Worm (Caenorhabditis elegans) whole organism, L2 larva: ENCODE results near the gene epg-7.

Experiments used
- C34F6.9 ChIP-seq: fragments of 150-350 bp; optimal IDR thresholded peaks from 2 replicates; lab custom pipeline; 2014; ENCODE audit warnings: missing biosample characterization, missing genetic modification characterization
- F13H6.1 ChIP-seq: sonication (generic microtip); optimal IDR thresholded peaks from 2 replicates; lab custom pipeline; 2016; ENCODE audit warnings: missing genetic modification characterization, missing compliant biosample characterization
- Y55F3AM.14 ChIP-seq: fragments of 200-800 bp; sonication (Bioruptor generic); optimal IDR thresholded peaks from 2 replicates; lab custom pipeline; 2018; ENCODE audit warnings: mild to moderate bottlenecking, missing genetic modification characterization, missing compliant biosample characterization
- blmp-1 ChIP-seq: sonication (generic microtip); optimal IDR thresholded peaks from 2 replicates; lab custom pipeline; 2017; ENCODE audit warnings: missing genetic modification characterization, mild to moderate bottlenecking, missing compliant biosample characterization, antibody characterized with exemption, moderate library complexity; ENCODE audit not compliant: insufficient read depth
- crh-2 ChIP-seq: sonication (generic microtip); optimal IDR thresholded peaks from 2 replicates; lab custom pipeline; 2017; ENCODE audit warnings: missing biosample characterization, missing genetic modification characterization
- dmd-4 ChIP-seq: sonication (generic microtip); optimal IDR thresholded peaks from 2 replicates; lab custom pipeline; 2017; ENCODE audit warnings: missing biosample characterization, missing genetic modification characterization
- egl-27 ChIP-seq: sonication (generic microtip); optimal IDR thresholded peaks from 3 replicates; lab custom pipeline; 2017; ENCODE audit warnings: missing biosample characterization, missing genetic modification reagents, missing genetic modification characterization
- elt-1 ChIP-seq: fragments of 150-350 bp; optimal IDR thresholded peaks from 2 replicates; lab custom pipeline; 2014; ENCODE audit warnings: missing biosample characterization, missing genetic modification characterization
- fos-1 ChIP-seq: fragments of 150-350 bp; optimal IDR thresholded peaks from 2 replicates; lab custom pipeline; 2014; ENCODE audit warnings: missing biosample characterization, missing genetic modification characterization
- gmeb-1 ChIP-seq: fragments of 150-350 bp; optimal IDR thresholded peaks from 2 replicates; lab custom pipeline; 2014; ENCODE audit warnings: missing biosample characterization, missing genetic modification characterization
- lin-11 ChIP-seq: fragments of 150-350 bp; sonication (generic microtip); optimal IDR thresholded peaks from 2 replicates; lab custom pipeline; 2014; ENCODE audit warnings: missing biosample characterization, missing genetic modification characterization, inconsistent platforms, mixed read lengths
- lin-39 ChIP-seq: fragments of 150-350 bp; optimal IDR thresholded peaks from 2 replicates; lab custom pipeline; 2014; ENCODE audit warnings: missing biosample characterization, missing genetic modification reagents, missing genetic modification characterization
- lsy-2 ChIP-seq, 2 experiments: fragments of 150-350 bp in 1 of 2; sonication (generic microtip) in 1 of 2; optimal IDR thresholded peaks; 2 replicates each; lab custom pipeline; 2014 to 2017; ENCODE audit warnings: missing biosample characterization in 2 of 2, missing genetic modification characterization in 2 of 2
- mbf-1 ChIP-seq: sonication (generic microtip); optimal IDR thresholded peaks from 2 replicates; lab custom pipeline; 2017; ENCODE audit warnings: missing biosample characterization, missing genetic modification characterization
- mdl-1 ChIP-seq, 2 experiments: fragments of 150-350 bp in 1 of 2; sonication (generic microtip) in 1 of 2; optimal IDR thresholded peaks; 2 replicates each; lab custom pipeline; 2017; ENCODE audit warnings: missing biosample characterization in 2 of 2, missing genetic modification characterization in 2 of 2
- nhr-10 ChIP-seq: sonication (generic microtip); optimal IDR thresholded peaks from 2 replicates; lab custom pipeline; 2017; ENCODE audit warnings: missing biosample characterization, missing genetic modification characterization
- nhr-129 ChIP-seq: fragments of 150-350 bp; optimal IDR thresholded peaks from 2 replicates; lab custom pipeline; 2014; ENCODE audit warnings: missing biosample characterization, missing genetic modification characterization
- nhr-21 ChIP-seq: fragments of 150-350 bp; optimal IDR thresholded peaks from 2 replicates; lab custom pipeline; 2014; ENCODE audit warnings: missing biosample characterization, missing genetic modification characterization
- nhr-23 ChIP-seq: fragments of 150-350 bp; optimal IDR thresholded peaks from 2 replicates; lab custom pipeline; 2014; ENCODE audit warnings: missing biosample characterization, missing genetic modification reagents, missing genetic modification characterization
- nhr-237 ChIP-seq: fragments of 150-350 bp; optimal IDR thresholded peaks from 2 replicates; lab custom pipeline; 2014; ENCODE audit warnings: missing biosample characterization, missing genetic modification characterization
- nhr-25 ChIP-seq: fragments of 150-350 bp; sonication (generic microtip); optimal IDR thresholded peaks from 3 replicates; lab custom pipeline; 2014; ENCODE audit warnings: missing biosample characterization, missing genetic modification characterization
- nhr-6 ChIP-seq: fragments of 150-350 bp; optimal IDR thresholded peaks from 2 replicates; lab custom pipeline; 2014; ENCODE audit warnings: missing biosample characterization, missing genetic modification characterization
- peb-1 ChIP-seq: fragments of 150-350 bp; optimal IDR thresholded peaks from 2 replicates; lab custom pipeline; 2014; ENCODE audit warnings: missing biosample characterization, missing genetic modification characterization
- sem-4 ChIP-seq: fragments of 150-350 bp; optimal IDR thresholded peaks from 2 replicates; lab custom pipeline; 2014; ENCODE audit warnings: missing biosample characterization, missing genetic modification reagents, missing genetic modification characterization
- skn-1 ChIP-seq: sonication (generic microtip); optimal IDR thresholded peaks from 2 replicates; lab custom pipeline; 2017; ENCODE audit warnings: missing biosample characterization, missing genetic modification characterization
- sma-3 ChIP-seq: sonication (generic microtip); optimal IDR thresholded peaks from 2 replicates; lab custom pipeline; 2016; ENCODE audit warnings: missing genetic modification reagents, missing genetic modification characterization, missing compliant biosample characterization
- sma-9 ChIP-seq, 2 experiments: fragments of 150-350 bp in 1 of 2; sonication (generic microtip) in 1 of 2; optimal IDR thresholded peaks; 2 replicates each; lab custom pipeline; 2014 to 2016; ENCODE audit warnings: missing genetic modification characterization in 2 of 2, mild to moderate bottlenecking in 1 of 2, missing biosample characterization in 1 of 2, missing compliant biosample characterization in 1 of 2, missing genetic modification reagents in 1 of 2, moderate library complexity in 1 of 2
- snpc-4 ChIP-seq: fragments of 150-350 bp; optimal IDR thresholded peaks from 2 replicates; lab custom pipeline; 2014; ENCODE audit warnings: missing biosample characterization, missing genetic modification characterization
- unc-39 ChIP-seq: fragments of 150-350 bp; optimal IDR thresholded peaks from 2 replicates; lab custom pipeline; 2014; ENCODE audit warnings: missing biosample characterization, missing genetic modification characterization
- unc-55 ChIP-seq: fragments of 150-350 bp; sonication (generic microtip); optimal IDR thresholded peaks from 3 replicates; lab custom pipeline; 2014; ENCODE audit warnings: missing biosample characterization, missing genetic modification reagents, missing genetic modification characterization
- zag-1 ChIP-seq: fragments of 150-350 bp; optimal IDR thresholded peaks from 2 replicates; lab custom pipeline; 2014; ENCODE audit warnings: missing biosample characterization, missing genetic modification characterization
- ztf-1 ChIP-seq: fragments of 200-800 bp; sonication (Bioruptor generic); conservative IDR thresholded peaks from 2 replicates; pipeline ENCODE4 v1.3.6; 2022; ENCODE audit warnings: missing genetic modification characterization, missing compliant biosample characterization
- ztf-4 ChIP-seq: fragments of 150-350 bp; optimal IDR thresholded peaks from 2 replicates; lab custom pipeline; 2014; ENCODE audit warnings: missing biosample characterization, missing genetic modification characterization

Gene epg-7

ce11 chrX:7330685-7331196 is 3.8 kb upstream of the epg-7 start, which contains the start of gene ttr-30:
Gene ttr-30, plus strand, starts transcription at chrX:7330949.
- TF ChIP-seq C34F6.9 (tag; lab: Kevin White, UChicago) = no peak
- TF ChIP-seq ztf-4 (tag; lab: Kevin White, UChicago) = no peak
- no peak for TF ChIP-seq mbf-1 (tag; lab: Kevin White, UChicago)
- TF ChIP-seq blmp-1 = peak; percentile 80
- peak; percentile 67 for TF ChIP-seq nhr-25 (tag; lab: Kevin White, UChicago)
- TF ChIP-seq nhr-129 (tag; lab: Kevin White, UChicago) = no peak
- TF ChIP-seq lin-39 (tag; lab: Kevin White, UChicago) = no peak
- no peak for TF ChIP-seq unc-39
- TF ChIP-seq sma-3 (GFP tag; lab: Kevin White, UChicago) = peak; percentile 64
- TF ChIP-seq ztf-1 (GFP tag; lab: Robert Waterston, UW) = no peak
- TF ChIP-seq lin-11 = no peak
- no peak for TF ChIP-seq elt-1 (tag; lab: Kevin White, UChicago)

ce11 chrX:7340394-7340793 is 5.9 kb downstream of the epg-7 start:
- TF ChIP-seq lin-11 = peak; percentile 22
- peak in 1 of 2 experiments; percentile 5 for TF ChIP-seq lsy-2 (tag; optimal IDR thresholded peaks at IDR 0.05; lab: Kevin White, UChicago)
- peak; percentile 6 for TF ChIP-seq nhr-25 (tag; lab: Kevin White, UChicago)
- peak; percentile 0 for TF ChIP-seq nhr-129 (tag; lab: Kevin White, UChicago)
- peak; percentile 10 for TF ChIP-seq blmp-1
- TF ChIP-seq nhr-10 = no peak
- TF ChIP-seq unc-55 (GFP tag; lab: Kevin White, UChicago) = peak; percentile 31
- TF ChIP-seq lin-39 (tag; lab: Kevin White, UChicago) = no peak
- TF ChIP-seq, all 48 proteins: peak for 6

DNA sequence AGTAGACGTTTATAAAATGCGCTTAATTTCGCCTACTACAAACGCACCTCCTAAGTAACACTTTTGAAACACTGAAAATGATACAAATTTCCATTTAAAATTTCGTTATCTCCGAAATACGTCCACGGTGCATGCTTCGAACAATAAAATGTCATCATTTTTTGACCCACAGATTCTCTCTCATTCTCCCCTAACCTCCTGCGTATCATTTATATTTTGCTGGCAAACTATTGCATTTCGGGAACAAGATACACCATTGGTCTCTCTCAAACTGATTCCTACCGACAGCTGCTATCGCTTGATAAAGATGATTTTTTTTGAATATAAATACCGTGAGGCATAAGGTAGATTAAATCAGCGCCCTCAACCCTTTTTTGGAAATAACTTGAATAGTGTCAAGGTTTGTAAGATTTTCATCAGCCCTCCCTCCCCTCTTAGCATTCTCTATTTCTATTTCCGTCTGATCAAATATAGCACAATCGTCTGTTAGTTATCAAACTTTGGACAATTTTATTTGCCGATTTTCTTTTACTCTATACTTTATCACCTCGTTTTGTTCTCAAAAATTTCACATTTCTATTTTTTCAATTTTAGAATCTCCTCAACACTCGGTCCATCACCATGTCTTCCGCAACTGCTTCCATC is 6.5 kb downstream of the epg-7 start, which contains the start of gene C07D8.6:
TSS of gene C07D8.6 (plus strand) at position 595 of the 645 bp plus-strand sequence.
- TF ChIP-seq sem-4 (tag; lab: Kevin White, UChicago) = no peak
- peak; percentile 78 for TF ChIP-seq crh-2 (tag; lab: Kevin White, UChicago)
- peak; percentile 96 for TF ChIP-seq fos-1 (tag; lab: Kevin White, UChicago)
- TF ChIP-seq blmp-1 = no peak
- TF ChIP-seq skn-1 (tag; lab: Kevin White, UChicago) = peak; percentile 88
- TF ChIP-seq F13H6.1 (tag; lab: Kevin White, UChicago) = peak; percentile 44
- TF ChIP-seq sma-9 (GFP tag; optimal IDR thresholded peaks at IDR 0.05; lab: Kevin White, UChicago) = peak; percentile 79
- no peak for TF ChIP-seq sma-9 (tag; optimal IDR thresholded peaks at IDR 0.05; lab: Kevin White, UChicago)
- TF ChIP-seq mdl-1 (tag; optimal IDR thresholded peaks at IDR 0.05; lab: Kevin White, UChicago) = peak in 1 of 2 experiments; percentile 9
- peak; percentile 57 for TF ChIP-seq nhr-129 (tag; lab: Kevin White, UChicago)
- no peak for TF ChIP-seq peb-1 (tag; lab: Kevin White, UChicago)
- TF ChIP-seq ztf-1 (GFP tag; lab: Robert Waterston, UW) = no peak
- TF ChIP-seq sma-3 (GFP tag; lab: Kevin White, UChicago) = peak; percentile 37
- no peak for TF ChIP-seq snpc-4 (tag; lab: Kevin White, UChicago)
- TF ChIP-seq lsy-2 (tag; optimal IDR thresholded peaks at IDR 0.05; lab: Kevin White, UChicago) = peak in 1 of 2 experiments; percentile 25
- TF ChIP-seq gmeb-1 = peak; percentile 40
- TF ChIP-seq C34F6.9 (tag; lab: Kevin White, UChicago) = no peak

DNA sequence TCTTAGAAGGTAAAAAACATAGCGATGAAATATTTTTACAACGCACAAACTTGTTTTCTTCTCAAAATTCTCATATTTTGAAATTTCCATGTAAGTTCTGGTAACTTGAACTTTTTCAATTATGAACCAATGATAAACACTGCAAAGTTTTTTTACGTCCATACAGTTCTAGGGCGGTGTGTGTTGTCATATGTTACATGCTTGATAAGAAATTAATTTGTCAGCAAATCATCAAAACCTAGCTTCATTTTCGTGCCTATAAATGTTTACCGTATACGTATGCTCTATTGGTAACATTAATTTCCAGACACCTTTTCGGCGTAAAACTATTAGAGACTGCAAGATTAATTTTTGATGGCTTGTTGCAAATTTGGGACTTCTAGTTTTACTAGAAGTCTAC is 8.7 kb downstream of the epg-7 start:
- peak; percentile 76 for TF ChIP-seq skn-1 (tag; lab: Kevin White, UChicago)
- TF ChIP-seq fos-1 (tag; lab: Kevin White, UChicago) = peak; percentile 39
- TF ChIP-seq zag-1 (tag; lab: Kevin White, UChicago) = no peak
- no peak for TF ChIP-seq ztf-1 (GFP tag; lab: Robert Waterston, UW)
- peak; percentile 5 for TF ChIP-seq crh-2 (tag; lab: Kevin White, UChicago)
- TF ChIP-seq dmd-4 = no peak
- TF ChIP-seq nhr-237 (tag; lab: Kevin White, UChicago) = no peak
- TF ChIP-seq egl-27 (tag; lab: Kevin White, UChicago) = no peak
- TF ChIP-seq nhr-6 (tag; lab: Kevin White, UChicago) = no peak

DNA sequence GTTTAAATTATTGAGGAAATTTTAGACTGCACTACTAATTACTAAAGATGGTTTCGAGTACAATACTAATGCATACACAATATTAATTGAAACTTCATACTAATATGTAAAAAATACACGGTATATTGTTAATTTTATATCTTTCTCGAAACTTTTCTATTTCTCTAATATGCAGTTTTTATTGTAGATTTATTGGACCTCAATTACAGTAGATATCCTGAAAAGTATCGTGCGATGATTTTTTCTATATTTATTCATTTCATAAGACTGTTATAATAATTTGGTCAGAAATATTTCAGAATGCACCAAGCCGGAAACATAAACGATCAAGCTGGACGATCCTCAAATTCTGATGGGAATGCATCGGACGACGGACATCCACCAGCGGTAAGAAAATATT is 9.2 kb downstream of the epg-7 start, which contains the start of gene C07D8.5:
TSS of gene C07D8.5 (plus strand) at position 301 of the 400 bp plus-strand sequence.
- TF ChIP-seq zag-1 (tag; lab: Kevin White, UChicago) = no peak
- no peak for TF ChIP-seq Y55F3AM.14
- no peak for TF ChIP-seq sma-3 (GFP tag; lab: Kevin White, UChicago)
- no peak for TF ChIP-seq lin-11
- no peak for TF ChIP-seq nhr-21 (tag; lab: Kevin White, UChicago)
- TF ChIP-seq nhr-6 (tag; lab: Kevin White, UChicago) = no peak
- TF ChIP-seq blmp-1 = no peak
- no peak for TF ChIP-seq crh-2 (tag; lab: Kevin White, UChicago)
- TF ChIP-seq nhr-23 (tag; lab: Kevin White, UChicago) = no peak
